Worm (Caenorhabditis elegans) whole organism, late embryonic: Measurements from ENCODE around the gene T01G1.2.

Experiments
- gmeb-2 ChIP-seq: sonication (generic microtip); optimal IDR thresholded peaks from 2 replicates; lab custom pipeline; 2016; ENCODE audit warnings: missing genetic modification characterization, inconsistent platforms, missing compliant biosample characterization
- pros-1 ChIP-seq: fragments of 150-350 bp; optimal IDR thresholded peaks from 2 replicates; lab custom pipeline; 2014; ENCODE audit warnings: missing biosample characterization, missing genetic modification reagents, missing genetic modification characterization
- sdc-2 ChIP-seq: sonication (generic microtip); optimal IDR thresholded peaks from 2 replicates; lab custom pipeline; 2016; ENCODE audit warnings: missing genotype, missing genetic modification characterization, missing compliant biosample characterization

ce11 chrIV:11340735-11341443, 13.3 kb upstream of the T01G1.2 start:
- TF ChIP-seq gmeb-2 (tag; lab: Kevin White, UChicago): no peak
- no peak for TF ChIP-seq pros-1
- no peak for TF ChIP-seq sdc-2
